Worm (Caenorhabditis elegans) whole organism, L2 larva: ENCODE measurements around the gene ets-10.

Experiments used
- R02D3.7 ChIP-seq: fragments of 150-350 bp; optimal IDR thresholded peaks from 2 replicates; lab custom pipeline; 2014; ENCODE audit warnings: missing biosample characterization, missing genetic modification characterization
- blmp-1 ChIP-seq: sonication (generic microtip); optimal IDR thresholded peaks from 2 replicates; lab custom pipeline; 2017; ENCODE audit warnings: missing genetic modification characterization, mild to moderate bottlenecking, missing compliant biosample characterization, antibody characterized with exemption, moderate library complexity; ENCODE audit not compliant: insufficient read depth
- ceh-16 ChIP-seq: fragments of 150-350 bp; optimal IDR thresholded peaks from 2 replicates; lab custom pipeline; 2014; ENCODE audit warnings: missing biosample characterization, missing genetic modification characterization
- crh-2 ChIP-seq: sonication (generic microtip); optimal IDR thresholded peaks from 2 replicates; lab custom pipeline; 2017; ENCODE audit warnings: missing biosample characterization, missing genetic modification characterization
- lin-11 ChIP-seq: fragments of 150-350 bp; sonication (generic microtip); optimal IDR thresholded peaks from 2 replicates; lab custom pipeline; 2014; ENCODE audit warnings: missing biosample characterization, missing genetic modification characterization, inconsistent platforms, mixed read lengths
- lin-39 ChIP-seq: fragments of 150-350 bp; optimal IDR thresholded peaks from 2 replicates; lab custom pipeline; 2014; ENCODE audit warnings: missing biosample characterization, missing genetic modification reagents, missing genetic modification characterization
- mab-5 ChIP-seq: fragments of 150-350 bp; optimal IDR thresholded peaks from 2 replicates; lab custom pipeline; 2014; ENCODE audit warnings: missing biosample characterization, missing genetic modification characterization
- nhr-12 ChIP-seq: fragments of 150-350 bp; optimal IDR thresholded peaks from 2 replicates; lab custom pipeline; 2014; ENCODE audit warnings: missing biosample characterization, missing genetic modification characterization
- nhr-77 ChIP-seq: fragments of 150-350 bp; optimal IDR thresholded peaks from 2 replicates; lab custom pipeline; 2014; ENCODE audit warnings: missing biosample characterization, missing genetic modification characterization
- sma-3 ChIP-seq: sonication (generic microtip); optimal IDR thresholded peaks from 2 replicates; lab custom pipeline; 2016; ENCODE audit warnings: missing genetic modification reagents, missing genetic modification characterization, missing compliant biosample characterization
- unc-62 ChIP-seq: fragments of 150-350 bp; optimal IDR thresholded peaks from 2 replicates; lab custom pipeline; 2014; ENCODE audit warnings: missing biosample characterization, missing genetic modification reagents, missing genetic modification characterization
- ztf-4 ChIP-seq: fragments of 150-350 bp; optimal IDR thresholded peaks from 2 replicates; lab custom pipeline; 2014; ENCODE audit warnings: missing biosample characterization, missing genetic modification characterization

DNA sequence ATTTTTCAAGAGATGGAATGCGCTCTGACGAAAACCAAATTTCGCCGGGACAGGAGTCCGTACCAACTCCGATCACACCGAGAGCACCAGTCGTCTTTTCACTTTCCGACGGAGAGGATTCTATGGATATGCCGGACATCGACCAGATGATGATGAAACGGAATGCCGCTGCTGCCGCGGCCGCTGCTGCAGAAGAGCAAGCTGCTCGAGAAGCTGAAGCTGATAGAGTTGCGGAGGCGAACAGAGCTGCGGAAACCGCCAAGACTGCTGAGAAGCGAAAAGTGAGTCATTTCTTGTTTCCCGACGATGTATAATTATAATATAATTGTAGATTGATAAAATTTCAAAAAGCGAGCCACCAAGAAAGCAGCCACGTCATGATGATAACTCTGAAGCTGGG, 28.6 kb upstream of the ets-10 start:
- TF ChIP-seq lin-39 (tag; lab: Kevin White, UChicago) (no peak), unc-62 (GFP tag; lab: Kevin White, UChicago) (no peak), nhr-12 (tag; lab: Kevin White, UChicago) (no peak), lin-11 (no peak), mab-5 (no peak), nhr-77 (tag; lab: Kevin White, UChicago) (no peak), ztf-4 (no peak), R02D3.7 (tag; lab: Kevin White, UChicago) (no peak), sma-3 (no peak), blmp-1 (tag; lab: Kevin White, UChicago) (no peak), crh-2 (no peak), ceh-16 (tag; lab: Kevin White, UChicago) (no peak)
